Worm (Caenorhabditis elegans): ENCODE data around the gene slc-46A.

Gene slc-46A

ce11 chrIV:5353364-5353763 lies 34.3 kb downstream of the slc-46A start, which contains the start of gene Y4C6B.7:
TSS of gene Y4C6B.7 (minus strand) at chrIV:5353464.
- TF ChIP-seq dao-5 (tag; optimal IDR thresholded peaks at IDR 0.05) (no peak), W03F9.2 (tag; optimal IDR thresholded peaks at IDR 0.05) (no peak), him-1 (tag; optimal IDR thresholded peaks at IDR 0.05) (no peak)

ce11 chrIV:5354124-5354523 lies 35.1 kb downstream of the slc-46A start, which contains the start of gene Y4C6B.1:
TSS of gene Y4C6B.1 (plus strand) at chrIV:5354488.
- TF ChIP-seq him-1 (tag; optimal IDR thresholded peaks at IDR 0.05): no peak
- TF ChIP-seq dao-5 (tag; optimal IDR thresholded peaks at IDR 0.05): no peak
- no peak for TF ChIP-seq W03F9.2 (tag; optimal IDR thresholded peaks at IDR 0.05)

ce11 chrIV:5354564-5354963 lies 35.5 kb downstream of the slc-46A start:
- TF ChIP-seq him-1 (tag; optimal IDR thresholded peaks at IDR 0.05) (no peak), W03F9.2 (tag; optimal IDR thresholded peaks at IDR 0.05) (no peak), dao-5 (tag; optimal IDR thresholded peaks at IDR 0.05) (no peak)

- no peak for TF ChIP-seq him-1 (tag; optimal IDR thresholded peaks at IDR 0.05)
- TF ChIP-seq W03F9.2 (tag; optimal IDR thresholded peaks at IDR 0.05): no peak
- TF ChIP-seq dao-5 (tag; optimal IDR thresholded peaks at IDR 0.05): no peak
Observed at ce11 chrIV:5360533-5360932, 41.5 kb downstream of the slc-46A start, which contains the start of gene F41H10.5. TSS of gene F41H10.5 (plus strand) at chrIV:5360907.

ce11 chrIV:5364135-5364609 lies 45.1 kb downstream of the slc-46A start, which contains the start of the genes hda-6 and F41H10.4:
TSS of gene hda-6 (minus strand) at chrIV:5364306.
TSS of gene F41H10.4 (plus strand) at chrIV:5364559.
- peak; percentile 94 for TF ChIP-seq W03F9.2 (tag; optimal IDR thresholded peaks at IDR 0.05)
- no peak for TF ChIP-seq dao-5 (tag; optimal IDR thresholded peaks at IDR 0.05)

ce11 chrIV:5366567-5366966 lies 47.5 kb downstream of the slc-46A start, which contains the start of gene sand-1:
TSS of gene sand-1 (plus strand) at chrIV:5366867.
- TF ChIP-seq W03F9.2 (tag; optimal IDR thresholded peaks at IDR 0.05) (no peak), dao-5 (tag; optimal IDR thresholded peaks at IDR 0.05) (no peak), him-1 (tag; optimal IDR thresholded peaks at IDR 0.05) (no peak)

ce11 chrIV:5367899-5368298 lies 48.8 kb downstream of the slc-46A start:
- TF ChIP-seq dao-5 (tag; optimal IDR thresholded peaks at IDR 0.05): no peak
- TF ChIP-seq W03F9.2 (tag; optimal IDR thresholded peaks at IDR 0.05): no peak
- TF ChIP-seq him-1 (tag; optimal IDR thresholded peaks at IDR 0.05): no peak

- TF ChIP-seq dao-5 (tag; optimal IDR thresholded peaks at IDR 0.05): no peak
- peak; percentile 46 for TF ChIP-seq W03F9.2 (tag; optimal IDR thresholded peaks at IDR 0.05)
Observed at ce11 chrIV:5368860-5369259, 49.8 kb downstream of the slc-46A start.

- TF ChIP-seq dao-5 (tag; optimal IDR thresholded peaks at IDR 0.05): no peak
- TF ChIP-seq W03F9.2 (tag; optimal IDR thresholded peaks at IDR 0.05): no peak
- TF ChIP-seq him-1 (tag; optimal IDR thresholded peaks at IDR 0.05): no peak
Observed at ce11 chrIV:5369414-5369813, 50.4 kb downstream of the slc-46A start, which contains the start of gene F41H10.3. TSS of gene F41H10.3 (plus strand) at chrIV:5369801.

- no peak for TF ChIP-seq him-1 (tag; optimal IDR thresholded peaks at IDR 0.05)
- no peak for TF ChIP-seq W03F9.2 (tag; optimal IDR thresholded peaks at IDR 0.05)
- no peak for TF ChIP-seq dao-5 (tag; optimal IDR thresholded peaks at IDR 0.05)
Observed at ce11 chrIV:5370914-5371313, 51.9 kb downstream of the slc-46A start.

- TF ChIP-seq W03F9.2 (tag; optimal IDR thresholded peaks at IDR 0.05): no peak
- TF ChIP-seq dao-5 (tag; optimal IDR thresholded peaks at IDR 0.05): no peak
- TF ChIP-seq him-1 (tag; optimal IDR thresholded peaks at IDR 0.05): no peak
Observed at ce11 chrIV:5374321-5374720, 55.3 kb downstream of the slc-46A start.

All from whole organism, L4/young adult.